Fruit fly (Drosophila melanogaster) whole organism, prepupa: Measurements from ENCODE around the gene D12.

Experiments used
- Blimp-1 ChIP-seq: fragments of 200-800 bp; sonication (Bioruptor generic); optimal IDR thresholded peaks from 3 replicates; lab custom pipeline; 2017; ENCODE audit warnings: missing biosample characterization, missing genetic modification characterization, mild to moderate bottlenecking, moderate library complexity, missing genetic modification reagents
- CG10669 ChIP-seq: fragments of 200-800 bp; sonication (Bioruptor generic); optimal IDR thresholded peaks from 3 replicates; lab custom pipeline; 2018; ENCODE audit warnings: missing biosample characterization, mild to moderate bottlenecking, missing genetic modification characterization, moderate library complexity
- CG11294 ChIP-seq: fragments of 200-800 bp; sonication (Bioruptor generic); IDR thresholded peaks from 2 replicates; pipeline ENCODE4 v1.3.6; 2022; ENCODE audit warnings: missing biosample characterization, missing genetic modification characterization
- CG11762 ChIP-seq: fragments of 200-800 bp; sonication (Bioruptor generic); optimal IDR thresholded peaks from 3 replicates; lab custom pipeline; 2016; ENCODE audit warnings: missing biosample characterization, missing genetic modification characterization; ENCODE audit not compliant: insufficient read depth
- CG11902 ChIP-seq: fragments of 200-800 bp; sonication (Bioruptor generic); optimal IDR thresholded peaks from 3 replicates; lab custom pipeline; 2016; ENCODE audit warnings: missing biosample characterization, missing genetic modification characterization
- CG1621 ChIP-seq: fragments of 200-800 bp; sonication (Bioruptor generic); optimal IDR thresholded peaks from 3 replicates; lab custom pipeline; 2018; ENCODE audit warnings: missing biosample characterization, mild to moderate bottlenecking, missing genetic modification characterization
- CG16779 ChIP-seq: fragments of 200-800 bp; sonication (Bioruptor generic); optimal IDR thresholded peaks from 3 replicates; lab custom pipeline; 2017; ENCODE audit warnings: missing biosample characterization, mild to moderate bottlenecking, missing genetic modification characterization
- CG3032 ChIP-seq: fragments of 200-800 bp; optimal IDR thresholded peaks from 2 replicates; lab custom pipeline; 2019; ENCODE audit warnings: missing biosample characterization, mild to moderate bottlenecking, missing genetic modification characterization, moderate library complexity
- CG31627 ChIP-seq: fragments of 200-800 bp; sonication (Bioruptor generic); optimal IDR thresholded peaks from 3 replicates; lab custom pipeline; 2016; ENCODE audit warnings: missing biosample characterization, missing genetic modification characterization
- CG32006 ChIP-seq: fragments of 200-800 bp; sonication (Bioruptor generic); optimal IDR thresholded peaks from 3 replicates; lab custom pipeline; 2017; ENCODE audit warnings: missing biosample characterization, mild to moderate bottlenecking, missing genetic modification characterization
- CG34406 ChIP-seq: fragments of 200-800 bp; sonication (Bioruptor generic); optimal IDR thresholded peaks from 3 replicates; lab custom pipeline; 2016; ENCODE audit warnings: missing biosample characterization, missing genetic modification characterization
- CG3919 ChIP-seq: fragments of 200-800 bp; sonication (Bioruptor generic); optimal IDR thresholded peaks from 3 replicates; lab custom pipeline; 2016; ENCODE audit warnings: missing biosample characterization, missing genetic modification characterization
- CG4318 ChIP-seq: fragments of 200-800 bp; sonication (Bioruptor generic); optimal IDR thresholded peaks from 3 replicates; lab custom pipeline; 2017; ENCODE audit warnings: missing biosample characterization, mild to moderate bottlenecking, missing genetic modification characterization
- CG6276 ChIP-seq: fragments of 200-800 bp; sonication (Bioruptor generic); optimal IDR thresholded peaks from 2 replicates; lab custom pipeline; 2017; ENCODE audit warnings: missing biosample characterization, mild to moderate bottlenecking, missing genetic modification characterization
- CG6792 ChIP-seq: fragments of 200-800 bp; sonication (Bioruptor generic); optimal IDR thresholded peaks from 3 replicates; lab custom pipeline; 2016; ENCODE audit warnings: missing biosample characterization, missing genetic modification characterization
- CG6808 ChIP-seq: fragments of 200-800 bp; sonication (Bioruptor generic); optimal IDR thresholded peaks from 3 replicates; lab custom pipeline; 2017; ENCODE audit warnings: missing biosample characterization, missing genetic modification characterization, mild to moderate bottlenecking, moderate library complexity, missing genetic modification reagents
- CG6854 ChIP-seq: fragments of 200-800 bp; sonication (Bioruptor generic); optimal IDR thresholded peaks from 2 replicates; lab custom pipeline; 2017; ENCODE audit warnings: missing biosample characterization, mild to moderate bottlenecking, missing genetic modification characterization
- CG8119 ChIP-seq: fragments of 200-800 bp; sonication (Bioruptor generic); IDR thresholded peaks from 3 replicates; pipeline ENCODE4 v1.3.6; 2022; ENCODE audit warnings: missing biosample characterization, missing genetic modification characterization
- CG8319 ChIP-seq: fragments of 200-800 bp; sonication (Bioruptor generic); optimal IDR thresholded peaks from 3 replicates; lab custom pipeline; 2016; ENCODE audit warnings: missing biosample characterization, missing genetic modification characterization
- CG8632 ChIP-seq: fragments of 200-800 bp; sonication (Bioruptor generic); optimal IDR thresholded peaks from 3 replicates; lab custom pipeline; 2016; ENCODE audit warnings: missing biosample characterization, missing genetic modification characterization
- Eip75B ChIP-seq: fragments of 200-800 bp; sonication (Bioruptor generic); optimal IDR thresholded peaks from 3 replicates; lab custom pipeline; 2016; ENCODE audit warnings: missing biosample characterization, missing genetic modification characterization
- Eip78C ChIP-seq: fragments of 200-800 bp; sonication (Bioruptor generic); peaks from one replicate; lab custom pipeline; 2016; ENCODE audit warnings: missing biosample characterization, missing genetic modification characterization
- Ets21C ChIP-seq: fragments of 200-800 bp; sonication (Bioruptor generic); optimal IDR thresholded peaks from 3 replicates; lab custom pipeline; 2016; ENCODE audit warnings: missing biosample characterization, missing genetic modification characterization
- Ets96B ChIP-seq: fragments of 200-800 bp; optimal IDR thresholded peaks from 2 replicates; lab custom pipeline; 2019; ENCODE audit warnings: missing biosample characterization, mild to moderate bottlenecking, missing genetic modification characterization, moderate library complexity
- Hr38 ChIP-seq: sonication (Bioruptor generic); optimal IDR thresholded peaks from 2 replicates; lab custom pipeline; 2016; ENCODE audit warnings: missing biosample characterization, missing genetic modification characterization
- Hr4 ChIP-seq: fragments of 200-800 bp; sonication (Bioruptor generic); optimal IDR thresholded peaks from 3 replicates; lab custom pipeline; 2016; ENCODE audit warnings: missing biosample characterization, missing genetic modification characterization
- Lpt ChIP-seq: fragments of 200-800 bp; sonication (Bioruptor generic); optimal IDR thresholded peaks from 3 replicates; lab custom pipeline; 2016; ENCODE audit warnings: missing biosample characterization, missing genetic modification characterization
- Met ChIP-seq: fragments of 200-800 bp; sonication (Bioruptor generic); optimal IDR thresholded peaks from 3 replicates; lab custom pipeline; 2016; ENCODE audit warnings: missing biosample characterization, missing genetic modification characterization
- OdsH ChIP-seq: fragments of 200-800 bp; sonication (Bioruptor generic); optimal IDR thresholded peaks from 3 replicates; lab custom pipeline; 2016; ENCODE audit warnings: missing biosample characterization, missing genetic modification characterization
- Smox ChIP-seq: fragments of 200-800 bp; sonication (Bioruptor generic); optimal IDR thresholded peaks from 3 replicates; lab custom pipeline; 2016; ENCODE audit warnings: missing biosample characterization, missing genetic modification characterization
- Sox14 ChIP-seq: fragments of 200-800 bp; sonication (Bioruptor generic); optimal IDR thresholded peaks from 3 replicates; lab custom pipeline; 2016; ENCODE audit warnings: missing biosample characterization, missing genetic modification characterization
- Sox15 ChIP-seq: fragments of 200-800 bp; sonication (Bioruptor generic); optimal IDR thresholded peaks from 3 replicates; lab custom pipeline; 2016; ENCODE audit warnings: missing biosample characterization, missing genetic modification characterization
- cyc ChIP-seq: fragments of 200-800 bp; sonication (Bioruptor generic); optimal IDR thresholded peaks from 3 replicates; lab custom pipeline; 2016; ENCODE audit warnings: missing biosample characterization, missing genetic modification characterization
- eg ChIP-seq: fragments of 200-800 bp; sonication (Bioruptor generic); IDR thresholded peaks from 3 replicates; pipeline ENCODE4 v1.3.6; 2022; ENCODE audit warnings: missing biosample characterization, missing genetic modification characterization
- esn ChIP-seq: fragments of 200-800 bp; sonication (Bioruptor generic); optimal IDR thresholded peaks from 2 replicates; lab custom pipeline; 2016; ENCODE audit warnings: missing biosample characterization, mild to moderate bottlenecking, missing genetic modification characterization, moderate library complexity
- fd59A ChIP-seq: fragments of 200-800 bp; sonication (Bioruptor generic); optimal IDR thresholded peaks from 2 replicates; lab custom pipeline; 2017; ENCODE audit warnings: missing biosample characterization, mild to moderate bottlenecking, missing genetic modification characterization, missing genetic modification reagents
- fd85E ChIP-seq: fragments of 200-800 bp; sonication (Bioruptor generic); optimal IDR thresholded peaks from 3 replicates; lab custom pipeline; 2016; ENCODE audit warnings: missing biosample characterization, missing genetic modification characterization
- fkh ChIP-seq: fragments of 200-800 bp; sonication (Bioruptor generic); optimal IDR thresholded peaks from 3 replicates; lab custom pipeline; 2017; ENCODE audit warnings: missing biosample characterization, mild to moderate bottlenecking, missing genetic modification characterization, moderate library complexity
- pdm3 ChIP-seq: fragments of 200-800 bp; sonication (Bioruptor generic); optimal IDR thresholded peaks from 3 replicates; lab custom pipeline; 2016; ENCODE audit warnings: missing biosample characterization, missing genetic modification characterization
- salr ChIP-seq, 2 experiments: fragments of 200-800 bp; sonication (Bioruptor generic); optimal IDR thresholded peaks; 3 replicates each; lab custom pipeline; 2016 to 2018; ENCODE audit warnings: missing biosample characterization in 2 of 2, missing genetic modification characterization in 2 of 2, mild to moderate bottlenecking in 1 of 2
- spab ChIP-seq: fragments of 200-800 bp; sonication (Bioruptor generic); optimal IDR thresholded peaks from 2 replicates; lab custom pipeline; 2017; ENCODE audit warnings: missing biosample characterization, mild to moderate bottlenecking, missing genetic modification characterization, missing genetic modification reagents
- ss ChIP-seq, 2 experiments: fragments of 200-800 bp; sonication (Bioruptor generic); optimal IDR thresholded peaks; 2 replicates in 1 of 2; 3 replicates in 1 of 2; lab custom pipeline; 2017 to 2018; ENCODE audit warnings: mild to moderate bottlenecking in 2 of 2, missing biosample characterization in 2 of 2, missing genetic modification characterization in 2 of 2, moderate library complexity in 1 of 2
- svp ChIP-seq: fragments of 200-800 bp; sonication (Bioruptor generic); peaks from one replicate; lab custom pipeline; 2016; ENCODE audit warnings: missing biosample characterization, missing genetic modification characterization
- topi ChIP-seq: fragments of 200-800 bp; sonication (Bioruptor generic); optimal IDR thresholded peaks from 3 replicates; lab custom pipeline; 2016; ENCODE audit warnings: missing biosample characterization, missing genetic modification characterization

D12 gene

dm6 chr2L:8463144-8464106 is 26.3 kb upstream of the D12 start, which contains the start of gene Agpat2 (continued):
- TF ChIP-seq CG31627 (GFP tag; lab: Kevin White, UChicago) (peak; percentile 77), OdsH (GFP tag; lab: Kevin White, UChicago) (peak; percentile 64), CG8119 (GFP tag; lab: Robert Waterston, UW) (0 out of 3 replicates have a peak, but pooled peaks have one; percentile 46), Eip78C (GFP tag; lab: Kevin White, UChicago) (peak; percentile 92), CG4318 (GFP tag; lab: Kevin White, UChicago) (peak; percentile 10), svp (GFP tag; lab: Kevin White, UChicago) (peak; percentile 87), Eip75B (GFP tag; lab: Kevin White, UChicago) (peak; percentile 76), CG3919 (GFP tag; lab: Kevin White, UChicago) (peak; percentile 77), Hr38 (no peak), Lpt (GFP tag; lab: Kevin White, UChicago) (peak; percentile 2), Ets96B (tag; lab: Kevin White, UChicago) (peak; percentile 53), Met (GFP tag; lab: Kevin White, UChicago) (peak; percentile 82), Blimp-1 (GFP tag; lab: Kevin White, UChicago) (peak; percentile 27), CG6276 (GFP tag; lab: Kevin White, UChicago) (no peak), salr (GFP tag; optimal IDR thresholded peaks at IDR 0.05; lab: Kevin White, UChicago) (peak; percentile 2 to 35), CG10669 (peak; percentile 62), CG11762 (peak; percentile 20), CG11294 (GFP tag; lab: Robert Waterston, UW) (no peak), fd85E (GFP tag; lab: Kevin White, UChicago) (peak; percentile 7), CG6854 (GFP tag; lab: Kevin White, UChicago) (no peak), CG32006 (GFP tag; lab: Kevin White, UChicago) (peak; percentile 61), eg (0 out of 3 replicates have a peak, but pooled peaks have one; percentile 11)
- TF ChIP-seq, all 60 proteins: peak for 51

DNA sequence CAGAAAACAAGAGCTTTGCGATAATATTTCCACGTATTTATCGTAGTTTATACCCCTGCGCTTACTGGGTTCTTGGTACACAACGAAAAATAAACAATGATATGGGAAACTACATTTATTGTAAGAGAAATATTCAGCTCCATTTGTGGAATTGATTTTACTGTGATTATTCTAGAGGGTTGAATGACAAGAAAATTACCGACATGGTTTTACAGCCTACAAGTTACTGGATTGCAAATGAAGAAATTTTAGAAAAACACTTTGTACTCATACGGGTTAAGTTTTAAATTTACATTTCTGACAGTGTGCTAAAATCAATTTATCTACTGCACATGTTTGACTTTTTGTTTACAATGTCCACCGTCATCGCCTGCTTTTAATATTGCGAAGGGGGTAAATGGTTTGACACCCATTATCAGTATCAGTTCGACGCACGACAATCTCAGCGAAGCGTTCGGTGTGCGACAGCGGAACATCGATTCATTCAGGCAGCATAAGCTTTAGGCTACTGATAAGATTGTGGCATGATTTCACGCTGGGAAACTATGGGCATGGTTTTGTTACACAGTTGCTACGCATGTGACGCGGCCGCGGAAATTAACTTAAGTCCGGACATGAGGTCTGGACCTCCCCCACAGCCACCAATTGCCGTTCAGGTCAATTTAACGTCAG is 24.8 kb upstream of the D12 start:
- TF ChIP-seq Sox14 (GFP tag; lab: Kevin White, UChicago) (no peak), Ets21C (GFP tag; lab: Kevin White, UChicago) (no peak), Eip78C (GFP tag; lab: Kevin White, UChicago) (peak; percentile 73), CG11902 (GFP tag; lab: Kevin White, UChicago) (no peak), ss (GFP tag; optimal IDR thresholded peaks at IDR 0.05; lab: Kevin White, UChicago) (no peak), CG3919 (GFP tag; lab: Kevin White, UChicago) (peak; percentile 4), fd85E (GFP tag; lab: Kevin White, UChicago) (no peak), CG34406 (no peak), CG8632 (no peak), esn (GFP tag; lab: Kevin White, UChicago) (peak; percentile 23), Smox (GFP tag; lab: Kevin White, UChicago) (no peak), Sox15 (GFP tag; lab: Kevin White, UChicago) (no peak), Lpt (GFP tag; lab: Kevin White, UChicago) (no peak), CG31627 (GFP tag; lab: Kevin White, UChicago) (no peak), Hr4 (peak; percentile 28), CG6808 (no peak), Ets96B (tag; lab: Kevin White, UChicago) (peak; percentile 6), CG16779 (tag; lab: Kevin White, UChicago) (no peak), CG8319 (no peak), fd59A (GFP tag; lab: Kevin White, UChicago) (no peak), topi (GFP tag; lab: Kevin White, UChicago) (peak; percentile 16), svp (GFP tag; lab: Kevin White, UChicago) (peak; percentile 38), CG6792 (GFP tag; lab: Kevin White, UChicago) (no peak), CG8119 (GFP tag; lab: Robert Waterston, UW) (no peak), CG3032 (tag; lab: Kevin White, UChicago) (no peak), CG11294 (GFP tag; lab: Robert Waterston, UW) (no peak), Eip75B (GFP tag; lab: Kevin White, UChicago) (no peak), CG1621 (tag; lab: Kevin White, UChicago) (no peak), Hr38 (no peak), cyc (GFP tag; lab: Kevin White, UChicago) (no peak), spab (GFP tag; lab: Kevin White, UChicago) (no peak), eg (no peak), salr (GFP tag; optimal IDR thresholded peaks at IDR 0.05; lab: Kevin White, UChicago) (no peak), fkh (GFP tag; lab: Kevin White, UChicago) (peak; percentile 65), CG6854 (GFP tag; lab: Kevin White, UChicago) (no peak), CG10669 (peak; percentile 30), pdm3 (GFP tag; lab: Kevin White, UChicago) (peak; percentile 17)
